Fruit fly (Drosophila melanogaster) whole organism, prepupa: Measurements from ENCODE around the gene CG14322.

Experiments used
- CG8632 ChIP-seq: fragments of 200-800 bp; sonication (Bioruptor generic); optimal IDR thresholded peaks from 3 replicates; lab custom pipeline; 2016; ENCODE audit warnings: missing biosample characterization, missing genetic modification characterization
- Met ChIP-seq: fragments of 200-800 bp; sonication (Bioruptor generic); optimal IDR thresholded peaks from 3 replicates; lab custom pipeline; 2016; ENCODE audit warnings: missing biosample characterization, missing genetic modification characterization
- Sox102F ChIP-seq: fragments of 200-800 bp; sonication (Bioruptor generic); optimal IDR thresholded peaks from 2 replicates; lab custom pipeline; 2016; ENCODE audit warnings: missing biosample characterization, mild to moderate bottlenecking, missing genetic modification characterization
- achi ChIP-seq: fragments of 200-800 bp; sonication (Bioruptor generic); optimal IDR thresholded peaks from 3 replicates; lab custom pipeline; 2016; ENCODE audit warnings: missing biosample characterization, missing genetic modification characterization
- dsx ChIP-seq: fragments of 200-800 bp; optimal IDR thresholded peaks from 3 replicates; lab custom pipeline; 2019; ENCODE audit warnings: missing biosample characterization, mild to moderate bottlenecking, missing genetic modification characterization, moderate library complexity; ENCODE audit not compliant: poor library complexity, severe bottlenecking

DNA sequence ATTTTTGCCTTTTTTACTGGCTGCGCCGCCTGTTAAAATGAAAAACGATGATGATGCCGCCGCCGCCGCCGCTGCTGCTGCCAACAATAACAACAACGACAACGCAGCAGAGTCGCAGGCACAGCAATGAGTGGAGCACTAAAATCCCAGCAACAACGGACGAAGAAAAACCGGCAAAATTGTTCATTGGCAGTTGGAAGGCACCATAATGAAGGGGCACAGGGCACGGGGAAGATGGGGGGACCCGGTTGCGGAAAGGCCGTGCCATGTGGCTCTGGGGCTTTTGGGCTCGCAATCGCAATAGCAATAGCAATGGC is 57.0 kb downstream of the CG14322 start:
- no peak for TF ChIP-seq Met (GFP tag; lab: Kevin White, UChicago)
- TF ChIP-seq Sox102F = no peak
- no peak for TF ChIP-seq dsx (GFP tag; lab: Kevin White, UChicago)
- TF ChIP-seq CG8632 (GFP tag; lab: Kevin White, UChicago) = no peak
- no peak for TF ChIP-seq achi
